Fruit fly (Drosophila melanogaster) S2 (cell line): ENCODE results near the gene Argk1.

Experiments used
- CG8478 ChIP-seq: fragments of >200 bp; optimal IDR thresholded peaks from 2 replicates; lab custom pipeline; 2018
- CTCF ChIP-seq, 2 experiments: fragments of >200 bp; optimal IDR thresholded peaks; 2 replicates each; lab custom pipeline; 2018

DNA sequence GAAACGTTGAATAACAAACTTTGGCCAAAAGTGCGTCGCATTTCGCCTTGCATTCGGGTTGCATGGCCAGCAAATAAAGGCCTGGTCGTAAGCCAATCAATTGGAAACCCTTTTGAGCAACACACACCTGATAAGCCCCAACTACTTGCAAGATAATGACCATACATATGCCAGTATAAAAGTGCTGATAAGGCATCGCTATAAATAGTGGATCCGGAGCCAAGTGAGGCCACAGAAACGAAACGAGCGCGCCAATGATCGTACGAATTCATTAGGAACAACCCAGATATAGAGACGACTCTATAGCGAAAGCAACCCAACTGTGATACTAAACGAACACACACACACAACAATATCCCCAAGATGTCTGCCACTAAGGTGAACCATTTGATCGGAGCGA is 30.8 kb upstream of the Argk1 start, which contains the start of gene CG13315:
- TF ChIP-seq CTCF (optimal IDR thresholded peaks at IDR 0.05; lab: Kevin White, UChicago) (no peak), CG8478 (lab: Kevin White, UChicago) (no peak)
